Comparison of ENCODE assay signal across 1 fruit fly cellular context in the genomic region with DNA sequence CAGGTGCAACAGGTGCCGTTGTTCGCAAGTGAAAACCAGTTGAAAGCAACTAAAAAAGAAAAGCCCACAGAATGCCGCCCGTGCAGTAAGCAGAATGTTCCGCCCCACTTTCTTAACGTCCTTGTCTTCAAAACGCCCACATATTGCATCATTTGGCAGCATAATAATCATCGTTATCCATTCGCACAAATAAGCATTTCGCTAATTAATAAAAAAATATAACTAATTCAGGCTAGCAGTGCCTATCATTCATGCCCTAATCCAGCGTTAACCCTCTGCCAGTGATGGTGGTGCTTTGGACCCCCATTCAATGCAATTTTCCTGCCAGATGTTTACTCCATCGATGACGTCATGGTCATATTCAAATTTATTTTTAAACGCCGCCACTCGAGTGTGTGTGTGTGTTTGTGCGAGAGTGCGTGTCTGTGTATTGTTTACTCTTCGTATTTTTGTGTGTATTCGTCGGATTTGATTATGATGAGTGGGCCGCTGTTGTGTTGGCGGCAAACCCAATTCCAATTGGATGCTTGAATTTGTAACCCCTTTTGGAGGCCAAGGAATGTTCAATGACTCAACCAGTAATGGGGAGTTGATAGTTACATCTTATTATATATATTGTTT.
TF ChIP-seq lines count a peak whose summit lies in the region.

No protein-coding gene starts in this region.

TF ChIP-seq in whole organism, embryonic, 481 proteins besides CTCF, POLR2A, EP300 and RAD21 (continued from another document and continues in another):
- TF ChIP-seq H15 (GFP tag; IDR thresholded peaks at IDR 0.05; lab: Robert Waterston, UW) (no peak), fu2 (GFP tag; optimal IDR thresholded peaks at IDR 0.05; lab: Kevin White, UChicago) (no peak), CG15011 (GFP tag; optimal IDR thresholded peaks at IDR 0.05; lab: Kevin White, UChicago) (no peak), dmrt99B (tag; optimal IDR thresholded peaks at IDR 0.05; lab: Kevin White, UChicago) (no peak), CG3995 (GFP tag; optimal IDR thresholded peaks at IDR 0.05; lab: Kevin White, UChicago) (no peak), ewg (GFP tag; optimal IDR thresholded peaks at IDR 0.05; lab: Kevin White, UChicago) (no peak), z (GFP tag; IDR thresholded peaks at IDR 0.05; lab: Robert Waterston, UW) (no peak), CG17568 (GFP tag; optimal IDR thresholded peaks at IDR 0.05; lab: Kevin White, UChicago) (no peak), chif (GFP tag; optimal IDR thresholded peaks at IDR 0.05; lab: Kevin White, UChicago) (no peak), Dp (GFP tag; optimal IDR thresholded peaks at IDR 0.05; lab: Kevin White, UChicago) (no peak), Atf-2 (GFP tag; optimal IDR thresholded peaks at IDR 0.05; lab: Kevin White, UChicago) (no peak), CG15601 (tag; optimal IDR thresholded peaks at IDR 0.05; lab: Kevin White, UChicago) (no peak), so (GFP tag; IDR thresholded peaks at IDR 0.05; lab: Robert Waterston, UW) (no peak), CG9215 (GFP tag; IDR thresholded peaks at IDR 0.05; lab: Robert Waterston, UW) (no peak), CG3726 (GFP tag; IDR thresholded peaks at IDR 0.05; lab: Robert Waterston, UW) (no peak), pnt (GFP tag; optimal IDR thresholded peaks at IDR 0.05; lab: Kevin White, UChicago) (no peak), CG13123 (GFP tag; optimal IDR thresholded peaks at IDR 0.05; lab: Kevin White, UChicago) (no peak), CG14050 (GFP tag; IDR thresholded peaks at IDR 0.05; lab: Robert Waterston, UW) (no peak), wor (GFP tag; IDR thresholded peaks at IDR 0.05; lab: Robert Waterston, UW) (no peak), knrl (GFP tag; IDR thresholded peaks at IDR 0.05; lab: Robert Waterston, UW; ENCODE audit: partially characterized antibody) (no peak), CG17829 (tag; optimal IDR thresholded peaks at IDR 0.05; lab: Kevin White, UChicago) (no peak), ssp (GFP tag; IDR thresholded peaks at IDR 0.05; lab: Robert Waterston, UW) (no peak), croc (GFP tag; conservative IDR thresholded peaks at IDR 0.05; lab: Robert Waterston, UW) (no peak), unpg (GFP tag; optimal IDR thresholded peaks at IDR 0.05; lab: Kevin White, UChicago) (no peak), CG13424 (tag; optimal IDR thresholded peaks at IDR 0.05; lab: Kevin White, UChicago) (no peak), CG11247 (GFP tag; IDR thresholded peaks at IDR 0.05; lab: Robert Waterston, UW) (no peak), CG9817 (tag; optimal IDR thresholded peaks at IDR 0.05; lab: Kevin White, UChicago) (no peak), Elba2 (GFP tag; optimal IDR thresholded peaks at IDR 0.05; lab: Kevin White, UChicago) (peak; percentile 2), Gsc (GFP tag; IDR thresholded peaks at IDR 0.05; lab: Robert Waterston, UW) (no peak), bigmax (GFP tag; optimal IDR thresholded peaks at IDR 0.05; lab: Kevin White, UChicago) (no peak), CG2120 (GFP tag; optimal IDR thresholded peaks at IDR 0.05; lab: Kevin White, UChicago) (no peak), Gug (GFP tag; IDR thresholded peaks at IDR 0.05; lab: Robert Waterston, UW) (no peak), CG2199 (GFP tag; IDR thresholded peaks at IDR 0.05; lab: Robert Waterston, UW) (0 out of 3 replicates have a peak, but pooled peaks have one; percentile 9), Xbp1 (GFP tag; optimal IDR thresholded peaks at IDR 0.05; lab: Kevin White, UChicago) (no peak), Aef1 (GFP tag; IDR thresholded peaks at IDR 0.05; lab: Robert Waterston, UW) (no peak), CG30020 (tag; optimal IDR thresholded peaks at IDR 0.05; lab: Kevin White, UChicago) (no peak), CG6175 (GFP tag; IDR thresholded peaks at IDR 0.05; lab: Robert Waterston, UW) (no peak), CG12299 (tag; optimal IDR thresholded peaks at IDR 0.05; lab: Kevin White, UChicago) (no peak), gem (tag; optimal IDR thresholded peaks at IDR 0.05; lab: Kevin White, UChicago) (no peak), CG4328 (GFP tag; optimal IDR thresholded peaks at IDR 0.05; lab: Kevin White, UChicago) (no peak), Pdp1 (GFP tag; optimal IDR thresholded peaks at IDR 0.05; lab: Kevin White, UChicago) (peak in 1 of 2 experiments; percentile 73), Spps (tag; optimal IDR thresholded peaks at IDR 0.05; lab: Kevin White, UChicago) (no peak), MTF-1 (GFP tag; optimal IDR thresholded peaks at IDR 0.05; lab: Kevin White, UChicago; ENCODE audit: borderline replicate concordance) (no peak), Sox100B (GFP tag; optimal IDR thresholded peaks at IDR 0.05; lab: Kevin White, UChicago) (no peak), gt (GFP tag; IDR thresholded peaks at IDR 0.05; lab: Robert Waterston, UW) (no peak), odd (GFP tag; optimal IDR thresholded peaks at IDR 0.05; lab: Kevin White, UChicago) (no peak), eve (GFP tag; optimal IDR thresholded peaks at IDR 0.05; lab: Kevin White, UChicago) (peak in 1 of 2 experiments; percentile 73), Dip2 (GFP tag; IDR thresholded peaks at IDR 0.05; lab: Robert Waterston, UW) (no peak), ATbp (GFP tag; optimal IDR thresholded peaks at IDR 0.05; lab: Kevin White, UChicago) (no peak), gsb-n (tag; optimal IDR thresholded peaks at IDR 0.05; lab: Kevin White, UChicago) (no peak), caup (GFP tag; optimal IDR thresholded peaks at IDR 0.05; lab: Kevin White, UChicago; ENCODE audit: severe bottlenecking) (no peak), lmd (GFP tag; IDR thresholded peaks at IDR 0.05; lab: Robert Waterston, UW) (no peak), Bteb2 (GFP tag; optimal IDR thresholded peaks at IDR 0.05; lab: Kevin White, UChicago) (no peak), crc (GFP tag; optimal IDR thresholded peaks at IDR 0.05; lab: Kevin White, UChicago) (no peak), CG4820 (GFP tag; optimal IDR thresholded peaks at IDR 0.05; lab: Kevin White, UChicago) (no peak), CG17912 (GFP tag; optimal IDR thresholded peaks at IDR 0.05; lab: Kevin White, UChicago) (no peak), HLHmδ (GFP tag; optimal IDR thresholded peaks at IDR 0.05; lab: Kevin White, UChicago) (no peak), Sry-β (GFP tag; optimal IDR thresholded peaks at IDR 0.05; lab: Kevin White, UChicago) (no peak), CG8388 (GFP tag; optimal IDR thresholded peaks at IDR 0.05; lab: Kevin White, UChicago) (no peak), HLH4C (GFP tag; IDR thresholded peaks at IDR 0.05; lab: Robert Waterston, UW; ENCODE audit: partially characterized antibody) (no peak), Atf3 (GFP tag; optimal IDR thresholded peaks at IDR 0.05; lab: Kevin White, UChicago) (peak; percentile 40), Stat92E (GFP tag; optimal IDR thresholded peaks at IDR 0.05; lab: Kevin White, UChicago) (peak in 1 of 3 experiments; percentile 56), CG1647 (GFP tag; optimal IDR thresholded peaks at IDR 0.05; lab: Kevin White, UChicago) (no peak), B-H1 (GFP tag; IDR thresholded peaks at IDR 0.05; lab: Robert Waterston, UW) (no peak), CG7786 (GFP tag; optimal IDR thresholded peaks at IDR 0.05; lab: Kevin White, UChicago) (no peak), E2f1 (GFP tag; IDR thresholded peaks at IDR 0.05; lab: Robert Waterston, UW) (no peak), nmo (GFP tag; optimal IDR thresholded peaks at IDR 0.05; lab: Kevin White, UChicago) (no peak), NFAT (GFP tag; IDR thresholded peaks at IDR 0.05; lab: Robert Waterston, UW) (no peak), CrebB (tag; optimal IDR thresholded peaks at IDR 0.05; lab: Kevin White, UChicago) (peak; percentile 13), CG34376 (GFP tag; optimal IDR thresholded peaks at IDR 0.05; lab: Kevin White, UChicago) (peak; percentile 12), cg (GFP tag; optimal IDR thresholded peaks at IDR 0.05; lab: Kevin White, UChicago) (peak; percentile 92), Nf-YB (GFP tag; optimal IDR thresholded peaks at IDR 0.05; lab: Kevin White, UChicago) (peak; percentile 45), Dip3 (GFP tag; optimal IDR thresholded peaks at IDR 0.05; lab: Kevin White, UChicago) (no peak), CG18599 (GFP tag; optimal IDR thresholded peaks at IDR 0.05; lab: Kevin White, UChicago) (peak; percentile 5), Hmr (GFP tag; optimal IDR thresholded peaks at IDR 0.05; lab: Kevin White, UChicago) (no peak), kni (GFP tag; optimal IDR thresholded peaks at IDR 0.05; lab: Kevin White, UChicago) (no peak), mld (GFP tag; IDR thresholded peaks at IDR 0.05; lab: Robert Waterston, UW; ENCODE audit: partially characterized antibody) (no peak), CG15073 (GFP tag; optimal IDR thresholded peaks at IDR 0.05; lab: Kevin White, UChicago) (no peak), vvl (GFP tag; IDR thresholded peaks at IDR 0.05; lab: Robert Waterston, UW) (peak; percentile 57), CG8924 (tag; optimal IDR thresholded peaks at IDR 0.05; lab: Kevin White, UChicago) (peak; percentile 1), slbo (GFP tag; IDR thresholded peaks at IDR 0.05; lab: Robert Waterston, UW) (no peak), CG17328 (GFP tag; IDR thresholded peaks at IDR 0.05; lab: Robert Waterston, UW) (no peak), CG32532 (GFP tag; IDR thresholded peaks at IDR 0.05; lab: Robert Waterston, UW) (no peak), ham (GFP tag; IDR thresholded peaks at IDR 0.05; lab: Robert Waterston, UW) (no peak), CG30431 (GFP tag; optimal IDR thresholded peaks at IDR 0.05; lab: Kevin White, UChicago) (no peak), CG10366 (GFP tag; IDR thresholded peaks at IDR 0.05; lab: Robert Waterston, UW) (no peak), CG2889 (GFP tag; IDR thresholded peaks at IDR 0.05; lab: Robert Waterston, UW) (no peak), jumu (GFP tag; optimal IDR thresholded peaks at IDR 0.05; lab: Kevin White, UChicago) (no peak), CG2129 (GFP tag; IDR thresholded peaks at IDR 0.05; lab: Robert Waterston, UW; ENCODE audit: partially characterized antibody) (no peak), CG6813 (GFP tag; optimal IDR thresholded peaks at IDR 0.05; lab: Kevin White, UChicago) (peak; percentile 14), CG32767 (GFP tag; IDR thresholded peaks at IDR 0.05; lab: Robert Waterston, UW) (peak; percentile 77; the same call in 1 of the 2 replicates), wek (GFP tag; optimal IDR thresholded peaks at IDR 0.05; lab: Kevin White, UChicago) (no peak), phol (tag; optimal IDR thresholded peaks at IDR 0.05; lab: Kevin White, UChicago) (no peak), CG4424 (GFP tag; optimal IDR thresholded peaks at IDR 0.05; lab: Kevin White, UChicago) (no peak), Dfd (GFP tag; optimal IDR thresholded peaks at IDR 0.05; lab: Kevin White, UChicago) (no peak), CG11504 (tag; optimal IDR thresholded peaks at IDR 0.05; lab: Kevin White, UChicago) (no peak), CG14965 (GFP tag; optimal IDR thresholded peaks at IDR 0.05; lab: Kevin White, UChicago; ENCODE audit: borderline replicate concordance) (no peak), CG4282 (GFP tag; optimal IDR thresholded peaks at IDR 0.05; lab: Kevin White, UChicago) (no peak), Ada2b (GFP tag; IDR thresholded peaks at IDR 0.05; lab: Robert Waterston, UW) (no peak), CG9932 (GFP tag; IDR thresholded peaks at IDR 0.05; lab: Robert Waterston, UW) (no peak; the same call in 1 of the 2 replicates), dmrt11E (tag; optimal IDR thresholded peaks at IDR 0.05; lab: Kevin White, UChicago) (no peak), Myb (GFP tag; optimal IDR thresholded peaks at IDR 0.05; lab: Kevin White, UChicago) (no peak), CG3163 (GFP tag; optimal IDR thresholded peaks at IDR 0.05; lab: Kevin White, UChicago) (no peak), ftz-f1 (GFP tag; optimal IDR thresholded peaks at IDR 0.05; lab: Kevin White, UChicago) (peak; percentile 32), Ravus (GFP tag; IDR thresholded peaks at IDR 0.05; lab: Robert Waterston, UW) (no peak), gcm (GFP tag; optimal IDR thresholded peaks at IDR 0.05; lab: Kevin White, UChicago) (peak; percentile 64), CG10274 (GFP tag; optimal IDR thresholded peaks at IDR 0.05; lab: Kevin White, UChicago) (no peak), CG9609 (GFP tag; optimal IDR thresholded peaks at IDR 0.05; lab: Kevin White, UChicago) (no peak), Rfx (GFP tag; IDR thresholded peaks at IDR 0.05; lab: Robert Waterston, UW) (no peak; the same call in 1 of the 2 replicates), CG13894 (tag; optimal IDR thresholded peaks at IDR 0.05; lab: Kevin White, UChicago) (peak; percentile 2), mirr (GFP tag; optimal IDR thresholded peaks at IDR 0.05; lab: Kevin White, UChicago) (peak; percentile 37), pfk (GFP tag; optimal IDR thresholded peaks at IDR 0.05; lab: Kevin White, UChicago) (no peak), CG18262 (tag; optimal IDR thresholded peaks at IDR 0.05; lab: Kevin White, UChicago) (no peak), lab (GFP tag; optimal IDR thresholded peaks at IDR 0.05; lab: Kevin White, UChicago) (peak; percentile 10), CG17612 (GFP tag; IDR thresholded peaks at IDR 0.05; lab: Robert Waterston, UW) (no peak), CG10565 (GFP tag; optimal IDR thresholded peaks at IDR 0.05; lab: Kevin White, UChicago) (no peak), Tbp (GFP tag; optimal IDR thresholded peaks at IDR 0.05; lab: Kevin White, UChicago) (no peak), CG18764 (GFP tag; optimal IDR thresholded peaks at IDR 0.05; lab: Kevin White, UChicago) (no peak), bowl (GFP tag; IDR thresholded peaks at IDR 0.05; lab: Robert Waterston, UW) (no peak), sima (GFP tag; optimal IDR thresholded peaks at IDR 0.05; lab: Kevin White, UChicago) (no peak), YL-1 (GFP tag; optimal IDR thresholded peaks at IDR 0.05; lab: Kevin White, UChicago) (no peak), CG12942 (GFP tag; optimal IDR thresholded peaks at IDR 0.05; lab: Kevin White, UChicago) (no peak), CG7271 (tag; optimal IDR thresholded peaks at IDR 0.05; lab: Kevin White, UChicago) (no peak), CG4707 (GFP tag; optimal IDR thresholded peaks at IDR 0.05; lab: Kevin White, UChicago) (no peak), CG17359 (tag; optimal IDR thresholded peaks at IDR 0.05; lab: Kevin White, UChicago) (no peak), Dbx (GFP tag; IDR thresholded peaks at IDR 0.05; lab: Robert Waterston, UW) (no peak), Hr78 (GFP tag; optimal IDR thresholded peaks at IDR 0.05; lab: Kevin White, UChicago) (no peak), CG16815 (GFP tag; optimal IDR thresholded peaks at IDR 0.05; lab: Kevin White, UChicago) (no peak), hkb (optimal IDR thresholded peaks at IDR 0.05; lab: Kevin White, UChicago) (no peak), hkb (GFP tag; IDR thresholded peaks at IDR 0.05; lab: Robert Waterston, UW) (no peak), tgo (GFP tag; IDR thresholded peaks at IDR 0.05; lab: Robert Waterston, UW) (no peak)
